Fruit fly (Drosophila melanogaster) whole organism: Measurements from ENCODE around the gene Lrrk.

Source experiments
- CG8478 ChIP-seq: fragments of >200 bp; optimal IDR thresholded peaks from 2 replicates; lab custom pipeline; 2018; ENCODE audit warnings: inconsistent platforms
- pan ChIP-seq: fragments of >200 bp; optimal IDR thresholded peaks from 2 replicates; lab custom pipeline; 2017
- usp ChIP-seq: fragments of >200 bp; optimal IDR thresholded peaks from 2 replicates; lab custom pipeline; 2017; ENCODE audit warnings: missing biosample characterization, missing genetic modification characterization, mixed read lengths

DNA sequence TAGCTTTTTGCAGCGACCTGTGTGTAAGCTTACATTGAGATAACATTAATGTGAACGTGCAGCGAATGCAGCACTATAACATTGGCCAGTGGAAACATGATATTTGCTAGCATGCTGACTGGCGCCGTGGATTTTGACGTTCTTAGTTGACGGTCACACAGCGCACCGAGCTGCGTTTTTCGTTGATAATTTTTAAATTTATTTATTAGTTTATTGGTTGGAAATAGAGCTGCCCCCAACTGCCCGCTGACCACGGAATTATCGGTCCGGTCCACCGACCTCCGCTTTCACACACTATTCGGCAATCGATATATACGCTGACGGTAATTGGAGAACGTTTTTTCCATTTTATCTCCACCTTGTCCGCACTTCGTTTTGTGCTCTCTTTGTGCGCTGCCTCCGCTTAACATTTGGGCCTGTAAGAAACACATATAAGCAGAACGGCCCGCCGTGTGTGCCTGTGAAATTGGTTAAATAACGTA is 13.4 kb upstream of the Lrrk start, which contains the start of gene H:
- TF ChIP-seq usp (no peak), CG8478 (no peak), pan (lab: Kevin White, UChicago) (no peak)
